Worm (Caenorhabditis elegans) whole organism, early embryonic: ENCODE data around the gene M01H9.10.

Experiments used
- B0310.2 ChIP-seq: sonication (generic microtip); optimal IDR thresholded peaks from 2 replicates; lab custom pipeline; 2016; ENCODE audit warnings: mild to moderate bottlenecking, missing genetic modification characterization, missing compliant biosample characterization
- F13C5.2 ChIP-seq: sonication (generic microtip); optimal IDR thresholded peaks from 2 replicates; lab custom pipeline; 2017; ENCODE audit warnings: mild to moderate bottlenecking, missing genetic modification characterization, inconsistent platforms, missing compliant biosample characterization
- aly-1 ChIP-seq: sonication (generic microtip); optimal IDR thresholded peaks from 2 replicates; lab custom pipeline; 2016; ENCODE audit warnings: missing genetic modification characterization, missing compliant biosample characterization
- ama-1 ChIP-seq: fragments of 150-350 bp; optimal IDR thresholded peaks from 2 replicates; lab custom pipeline; 2014
- ceh-13 ChIP-seq: fragments of 200-800 bp; sonication (Bioruptor generic); optimal IDR thresholded peaks from 2 replicates; lab custom pipeline; 2018; ENCODE audit warnings: mild to moderate bottlenecking, missing genetic modification characterization, missing compliant biosample characterization
- ceh-36 ChIP-seq: sonication (generic microtip); optimal IDR thresholded peaks from 2 replicates; lab custom pipeline; 2016; ENCODE audit warnings: missing genetic modification characterization, inconsistent platforms, missing compliant biosample characterization
- ets-7 ChIP-seq: sonication (generic microtip); optimal IDR thresholded peaks from 2 replicates; lab custom pipeline; 2016; ENCODE audit warnings: missing genotype, missing genetic modification characterization, missing compliant biosample characterization
- flt-1 ChIP-seq: fragments of 200-800 bp; sonication (Bioruptor generic); IDR thresholded peaks from 2 replicates; pipeline ENCODE4 v1.3.6; 2022; ENCODE audit warnings: missing genetic modification characterization, missing compliant biosample characterization
- hmbx-1 ChIP-seq: sonication (generic microtip); optimal IDR thresholded peaks from 2 replicates; lab custom pipeline; 2016; ENCODE audit warnings: mild to moderate bottlenecking, missing genetic modification characterization, missing compliant biosample characterization
- hmg-4 ChIP-seq: fragments of 200-800 bp; sonication (Bioruptor generic); optimal IDR thresholded peaks from 2 replicates; lab custom pipeline; 2018; ENCODE audit warnings: mild to moderate bottlenecking, missing genetic modification characterization, missing compliant biosample characterization
- hnd-1 ChIP-seq: sonication (generic microtip); optimal IDR thresholded peaks from 2 replicates; lab custom pipeline; 2016; ENCODE audit warnings: missing genetic modification characterization, missing compliant biosample characterization
- pes-1 ChIP-seq: fragments of 200-800 bp; sonication (Bioruptor generic); IDR thresholded peaks from 2 replicates; pipeline ENCODE4 v1.3.6; 2022; ENCODE audit warnings: missing genetic modification reagents, missing genetic modification characterization, missing compliant biosample characterization
- scrt-1 ChIP-seq: fragments of 200-800 bp; sonication (Bioruptor generic); IDR thresholded peaks from 2 replicates; pipeline ENCODE4 v1.3.6; 2022; ENCODE audit warnings: missing genetic modification characterization, missing compliant biosample characterization
- sea-1 ChIP-seq: fragments of 200-800 bp; sonication (Bioruptor generic); conservative IDR thresholded peaks from 2 replicates; pipeline ENCODE4 v1.3.6; 2022; ENCODE audit warnings: missing genetic modification characterization, missing compliant biosample characterization
- tbx-11 ChIP-seq: fragments of 200-800 bp; sonication (Bioruptor generic); IDR thresholded peaks from 2 replicates; pipeline ENCODE4 v1.3.6; 2022; ENCODE audit warnings: missing genetic modification characterization, missing compliant biosample characterization
- tbx-37 ChIP-seq: fragments of 200-800 bp; sonication (Bioruptor generic); conservative IDR thresholded peaks from 2 replicates; pipeline ENCODE4 v1.3.6; 2022; ENCODE audit warnings: missing genetic modification reagents, missing genetic modification characterization, missing compliant biosample characterization
- tra-4 ChIP-seq: sonication (generic microtip); optimal IDR thresholded peaks from 2 replicates; lab custom pipeline; 2017; ENCODE audit warnings: missing genetic modification characterization, missing compliant biosample characterization

The M01H9.10 gene

DNA sequence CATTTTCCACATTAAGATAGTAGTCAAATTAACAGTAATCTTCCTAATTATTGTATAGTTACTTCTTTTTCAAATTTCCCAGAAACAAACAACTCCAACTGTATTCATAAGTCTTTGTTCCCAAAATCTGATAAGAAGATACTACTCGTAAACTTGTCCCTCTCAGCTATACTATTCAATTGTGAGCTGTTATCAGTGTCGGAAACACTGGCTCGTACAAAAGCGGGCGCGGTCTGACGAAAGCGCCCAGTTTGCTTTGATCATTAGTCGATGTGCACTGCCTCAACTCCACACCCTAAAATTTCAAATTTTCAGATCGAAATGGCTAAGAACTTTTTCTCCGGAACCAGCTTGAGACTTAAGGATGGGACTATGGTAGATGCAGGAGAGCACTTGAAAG, 6.8 kb upstream of the M01H9.10 start, which contains the start of gene trx-3:
TSS of gene trx-3 (plus strand) at position 291 of the 400 bp plus-strand sequence.
- TF ChIP-seq hmbx-1 (tag; lab: Kevin White, UChicago) (no peak), ets-7 (no peak), pes-1 (GFP tag; lab: Robert Waterston, UW) (no peak), ama-1 (lab: Kevin White, UChicago) (no peak), F13C5.2 (tag; lab: Kevin White, UChicago) (no peak), tra-4 (no peak), aly-1 (tag; lab: Kevin White, UChicago) (no peak), ceh-13 (GFP tag; lab: Kevin White, UChicago) (no peak), scrt-1 (GFP tag; lab: Robert Waterston, UW) (no peak), tbx-37 (no peak), tbx-11 (no peak), sea-1 (GFP tag; lab: Robert Waterston, UW) (no peak), ceh-36 (tag; lab: Kevin White, UChicago) (no peak), hnd-1 (tag; lab: Kevin White, UChicago) (no peak), hmg-4 (no peak), B0310.2 (tag; lab: Kevin White, UChicago) (no peak), flt-1 (GFP tag; lab: Robert Waterston, UW) (no peak)

- TF ChIP-seq ceh-36 (tag; lab: Kevin White, UChicago) (no peak), hmg-4 (no peak), hnd-1 (tag; lab: Kevin White, UChicago) (no peak), F13C5.2 (tag; lab: Kevin White, UChicago) (no peak), tra-4 (no peak), flt-1 (GFP tag; lab: Robert Waterston, UW) (no peak), ets-7 (no peak), scrt-1 (GFP tag; lab: Robert Waterston, UW) (no peak), B0310.2 (tag; lab: Kevin White, UChicago) (no peak), ama-1 (lab: Kevin White, UChicago) (no peak), pes-1 (GFP tag; lab: Robert Waterston, UW) (no peak), aly-1 (tag; lab: Kevin White, UChicago) (no peak)
Measured at ce11 chrIV:4484555-4484954, 4.6 kb upstream of the M01H9.10 start.

ce11 chrIV:4482531-4482930, 2.6 kb upstream of the M01H9.10 start, which contains the start of gene M01H9.4:
Gene M01H9.4 (minus strand): TSS chrIV:4482909.
- no peak for TF ChIP-seq tbx-11

- TF ChIP-seq aly-1 (tag; lab: Kevin White, UChicago) (no peak), hmg-4 (no peak), scrt-1 (GFP tag; lab: Robert Waterston, UW) (no peak), ets-7 (no peak), ceh-36 (tag; lab: Kevin White, UChicago) (no peak), ceh-13 (GFP tag; lab: Kevin White, UChicago) (no peak), B0310.2 (tag; lab: Kevin White, UChicago) (no peak), tra-4 (no peak), hnd-1 (tag; lab: Kevin White, UChicago) (no peak), tbx-11 (no peak), F13C5.2 (tag; lab: Kevin White, UChicago) (no peak), ama-1 (lab: Kevin White, UChicago) (no peak), flt-1 (GFP tag; lab: Robert Waterston, UW) (no peak), pes-1 (GFP tag; lab: Robert Waterston, UW) (no peak), hmbx-1 (tag; lab: Kevin White, UChicago) (no peak), tbx-37 (no peak), sea-1 (GFP tag; lab: Robert Waterston, UW) (no peak)
Measured at ce11 chrIV:4481298-4481697, 1.4 kb upstream of the M01H9.10 start.

DNA sequence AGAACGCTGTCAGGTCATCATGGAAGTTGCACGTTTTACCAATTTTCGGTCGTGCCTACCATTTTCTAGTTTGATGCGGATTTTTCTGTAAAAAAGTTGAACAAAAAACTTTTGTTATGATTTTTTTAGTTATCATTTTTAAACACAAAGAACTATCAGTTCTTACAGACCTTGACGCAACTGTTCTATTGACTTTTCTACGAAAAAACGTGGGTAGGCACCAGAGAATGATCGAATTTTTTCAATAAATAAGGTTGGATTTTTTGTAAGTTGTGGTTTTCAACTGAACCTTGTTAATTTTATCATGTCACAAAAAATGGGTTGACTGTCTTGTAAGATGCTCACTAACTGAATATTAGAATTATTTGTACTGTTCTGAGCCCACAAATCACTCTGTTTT, 1.3 kb downstream of the M01H9.10 start:
- TF ChIP-seq ceh-13 (GFP tag; lab: Kevin White, UChicago) (no peak), tbx-11 (no peak), pes-1 (GFP tag; lab: Robert Waterston, UW) (no peak), tra-4 (no peak), scrt-1 (GFP tag; lab: Robert Waterston, UW) (no peak), hnd-1 (tag; lab: Kevin White, UChicago) (no peak), hmg-4 (no peak), tbx-37 (no peak), B0310.2 (tag; lab: Kevin White, UChicago) (no peak), sea-1 (GFP tag; lab: Robert Waterston, UW) (no peak), ets-7 (no peak), aly-1 (tag; lab: Kevin White, UChicago) (no peak), F13C5.2 (tag; lab: Kevin White, UChicago) (no peak), flt-1 (GFP tag; lab: Robert Waterston, UW) (no peak), hmbx-1 (tag; lab: Kevin White, UChicago) (no peak), ama-1 (lab: Kevin White, UChicago) (no peak)

DNA sequence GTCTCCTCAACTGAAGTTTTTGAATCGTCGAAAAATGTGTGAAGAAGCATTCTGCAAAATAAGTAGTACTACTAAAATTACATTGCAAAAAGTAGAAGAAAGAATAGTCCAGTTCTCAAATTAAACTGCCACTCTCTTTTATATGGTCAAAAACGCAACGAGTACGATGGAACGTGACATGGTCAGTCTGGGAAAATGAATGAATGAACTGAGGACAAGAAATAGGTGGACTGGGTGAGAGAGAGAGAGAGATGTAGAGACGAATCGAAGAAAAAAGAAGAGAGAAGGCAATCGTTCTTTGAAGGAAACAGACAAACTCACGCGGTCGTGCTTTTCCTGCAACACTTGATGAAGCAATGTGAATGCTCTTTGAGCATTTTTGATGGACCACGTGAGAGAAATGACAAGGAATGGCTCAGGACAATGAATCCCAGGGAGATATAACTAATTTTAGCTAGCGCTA, 2.9 kb downstream of the M01H9.10 start, which contains the start of gene M01H9.3:
TSS of gene M01H9.3 (minus strand) at position 51 of the 463 bp plus-strand sequence.
- TF ChIP-seq pes-1 (GFP tag; lab: Robert Waterston, UW) (no peak), flt-1 (GFP tag; lab: Robert Waterston, UW) (no peak), F13C5.2 (tag; lab: Kevin White, UChicago) (no peak), hnd-1 (tag; lab: Kevin White, UChicago) (no peak), ama-1 (lab: Kevin White, UChicago) (no peak), ceh-36 (tag; lab: Kevin White, UChicago) (no peak), hmbx-1 (tag; lab: Kevin White, UChicago) (no peak), tbx-11 (no peak), hmg-4 (no peak), ets-7 (no peak), ceh-13 (GFP tag; lab: Kevin White, UChicago) (no peak), B0310.2 (tag; lab: Kevin White, UChicago) (no peak), aly-1 (tag; lab: Kevin White, UChicago) (no peak), scrt-1 (GFP tag; lab: Robert Waterston, UW) (no peak)
